Fruit fly (Drosophila melanogaster): ENCODE measurements around the gene CG45545.

Gene CG45545

dm6 chr3R:7551708-7552107 is at the start of gene CG45545:
Gene CG45545, plus strand, starts transcription at chr3R:7552008.
- TF ChIP-seq Met (GFP tag; optimal IDR thresholded peaks at IDR 0.05) (no peak), Hr38 (GFP tag; optimal IDR thresholded peaks at IDR 0.05) (no peak), lz (GFP tag; optimal IDR thresholded peaks at IDR 0.05) (no peak), OdsH (GFP tag; optimal IDR thresholded peaks at IDR 0.05) (no peak), esn (GFP tag; optimal IDR thresholded peaks at IDR 0.05) (no peak), CG31627 (GFP tag; optimal IDR thresholded peaks at IDR 0.05) (no peak)

DNA sequence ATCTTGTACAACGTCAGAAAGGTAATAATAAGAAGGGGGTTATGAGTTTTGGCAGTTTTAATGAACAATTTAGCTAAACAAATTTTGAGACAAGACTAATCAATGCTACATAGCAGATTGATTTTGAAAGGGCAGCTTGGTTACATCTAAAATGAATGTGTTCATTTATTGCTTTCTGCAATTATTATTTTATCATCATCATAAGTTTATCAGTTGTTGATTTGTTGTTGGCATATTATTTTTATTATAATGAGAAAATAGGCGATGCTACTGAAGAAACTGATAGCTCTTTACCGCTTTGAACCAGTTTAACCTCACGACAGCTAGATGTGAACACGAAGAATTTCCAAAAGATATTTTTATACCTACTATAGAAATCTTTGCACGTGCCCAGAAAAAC is 49.5 kb upstream of the CG45545 start, which contains the start of gene Mics1:
Gene Mics1, minus strand, starts transcription at position 101 of the 400 bp plus-strand sequence.
- TF ChIP-seq CG6276 (GFP tag; optimal IDR thresholded peaks at IDR 0.05) (no peak), svp (GFP tag) (peak; percentile 11)

DNA sequence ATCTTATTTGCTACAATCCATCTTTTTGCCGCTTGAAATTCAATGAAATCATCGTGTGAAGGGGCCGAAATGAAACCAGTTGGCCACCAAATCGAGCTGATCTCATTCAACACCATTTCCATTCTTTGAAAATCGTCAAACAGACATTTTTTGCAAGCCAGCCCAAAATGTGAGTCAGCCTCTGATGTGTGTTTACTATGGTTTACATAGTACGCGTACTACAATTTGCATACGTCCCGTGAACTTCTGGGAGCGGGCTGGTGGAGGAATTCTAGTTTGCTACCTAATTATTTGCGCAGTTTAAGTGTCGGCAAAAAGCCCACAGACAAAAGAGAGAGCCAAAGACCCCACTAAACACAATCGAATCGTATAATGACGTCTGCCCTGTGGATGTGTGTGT is 48.6 kb upstream of the CG45545 start:
- TF ChIP-seq fkh (GFP tag; optimal IDR thresholded peaks at IDR 0.05) (peak; percentile 20), dsx (GFP tag; optimal IDR thresholded peaks at IDR 0.05; ENCODE audit: poor library complexity, severe bottlenecking) (no peak), CG32006 (GFP tag; optimal IDR thresholded peaks at IDR 0.05) (no peak)

- TF ChIP-seq eg (GFP tag; IDR thresholded peaks at IDR 0.05) (no peak), fkh (GFP tag; optimal IDR thresholded peaks at IDR 0.05) (peak; percentile 28), achi (GFP tag; optimal IDR thresholded peaks at IDR 0.05) (no peak), vri (GFP tag; optimal IDR thresholded peaks at IDR 0.05) (peak; percentile 72), CG10631 (GFP tag; optimal IDR thresholded peaks at IDR 0.05) (no peak), spab (GFP tag; optimal IDR thresholded peaks at IDR 0.05) (no peak), svp (GFP tag) (peak; percentile 84)
Observed at dm6 chr3R:7504989-7505761, 46.6 kb upstream of the CG45545 start, which contains the start of gene alpha-Est9. Gene alpha-Est9, minus strand, starts transcription at chr3R:7505098.

- TF ChIP-seq achi (GFP tag; optimal IDR thresholded peaks at IDR 0.05) (no peak), Hr4 (GFP tag; optimal IDR thresholded peaks at IDR 0.05) (peak; percentile 64), eg (GFP tag; IDR thresholded peaks at IDR 0.05) (no peak; the same call in 2 of the 3 replicates), CG3919 (GFP tag; optimal IDR thresholded peaks at IDR 0.05) (peak; percentile 26), CG6163 (GFP tag; IDR thresholded peaks at IDR 0.05) (0 out of 3 replicates have a peak, but pooled peaks have one; percentile 53), Hr39 (GFP tag; optimal IDR thresholded peaks at IDR 0.05) (peak; percentile 41), Eip78C (GFP tag) (peak; percentile 73), CG6276 (GFP tag; optimal IDR thresholded peaks at IDR 0.05) (peak; percentile 18), CG15336 (GFP tag; IDR thresholded peaks at IDR 0.05) (peak; percentile 51), Gug (GFP tag; IDR thresholded peaks at IDR 0.05) (0 out of 2 replicates have a peak, but pooled peaks have one; percentile 16), pdm3 (GFP tag; optimal IDR thresholded peaks at IDR 0.05) (peak; percentile 45), CG6808 (GFP tag; optimal IDR thresholded peaks at IDR 0.05) (no peak), Sox102F (GFP tag; optimal IDR thresholded peaks at IDR 0.05) (peak; percentile 1), CG6792 (GFP tag; optimal IDR thresholded peaks at IDR 0.05) (peak; percentile 1), svp (GFP tag) (peak; percentile 17), vri (GFP tag; optimal IDR thresholded peaks at IDR 0.05) (peak; percentile 26), CG32006 (GFP tag; optimal IDR thresholded peaks at IDR 0.05) (peak; percentile 60), CG8119 (GFP tag; IDR thresholded peaks at IDR 0.05) (no peak), spab (GFP tag; optimal IDR thresholded peaks at IDR 0.05) (no peak), lz (GFP tag; optimal IDR thresholded peaks at IDR 0.05) (peak; percentile 13), cyc (GFP tag; optimal IDR thresholded peaks at IDR 0.05) (peak; percentile 15), CG31627 (GFP tag; optimal IDR thresholded peaks at IDR 0.05) (peak; percentile 27), esn (GFP tag; optimal IDR thresholded peaks at IDR 0.05) (peak; percentile 15), CG11294 (GFP tag; IDR thresholded peaks at IDR 0.05) (peak; percentile 44; the same call in 1 of the 2 replicates), CG16779 (tag; optimal IDR thresholded peaks at IDR 0.05) (no peak), Met (GFP tag; optimal IDR thresholded peaks at IDR 0.05) (peak; percentile 29), topi (GFP tag; optimal IDR thresholded peaks at IDR 0.05) (no peak), Sox14 (GFP tag; optimal IDR thresholded peaks at IDR 0.05) (peak; percentile 20), acj6 (GFP tag; optimal IDR thresholded peaks at IDR 0.05) (peak; percentile 37), OdsH (GFP tag; optimal IDR thresholded peaks at IDR 0.05) (peak; percentile 27), fkh (GFP tag; optimal IDR thresholded peaks at IDR 0.05) (peak; percentile 86)
Observed at dm6 chr3R:7506314-7506988, 45.4 kb upstream of the CG45545 start.

Data from whole organism, prepupa.